Worm (Caenorhabditis elegans) whole organism, young adult: ENCODE results near the gene dyf-2.

Experiments used
- C06A6.2 ChIP-seq: fragments of 200-800 bp; sonication (Bioruptor generic); conservative IDR thresholded peaks from 2 replicates; pipeline ENCODE4 v1.3.6; 2022; ENCODE audit warnings: missing genetic modification characterization, missing compliant biosample characterization
- ama-1 ChIP-seq, 3 experiments: fragments of 150-350 bp in 1 of 3; sonication (generic microtip) in 2 of 3; optimal IDR thresholded peaks; 2 replicates each; lab custom pipeline; 2014 to 2018; ENCODE audit warnings: missing biosample characterization in 2 of 3, missing genetic modification characterization in 2 of 3, missing genetic modification reagents in 2 of 3
- atf-7 ChIP-seq: sonication (generic microtip); optimal IDR thresholded peaks from 2 replicates; lab custom pipeline; 2017; ENCODE audit warnings: mild to moderate bottlenecking, missing genetic modification characterization, missing compliant biosample characterization
- lsl-1 ChIP-seq: fragments of 200-800 bp; sonication (Bioruptor generic); optimal IDR thresholded peaks from 2 replicates; lab custom pipeline; 2018; ENCODE audit warnings: mild to moderate bottlenecking, missing genetic modification characterization, moderate library complexity, missing compliant biosample characterization
- nfya-1 ChIP-seq: sonication (generic microtip); optimal IDR thresholded peaks from 2 replicates; lab custom pipeline; 2017; ENCODE audit warnings: antibody characterized with exemption, missing compliant biosample characterization, missing genetic modification characterization, borderline replicate concordance; ENCODE audit not compliant: insufficient read depth
- nhr-90 ChIP-seq: sonication (generic microtip); optimal IDR thresholded peaks from 2 replicates; lab custom pipeline; 2016; ENCODE audit warnings: missing genotype, mild to moderate bottlenecking, missing genetic modification characterization, missing compliant biosample characterization
- somi-1 ChIP-seq: fragments of 200-800 bp; sonication (Bioruptor generic); optimal IDR thresholded peaks from 2 replicates; lab custom pipeline; 2018; ENCODE audit warnings: mild to moderate bottlenecking, missing genetic modification characterization, missing compliant biosample characterization
- unc-62 ChIP-seq: fragments of 150-350 bp; optimal IDR thresholded peaks from 2 replicates; lab custom pipeline; 2014; ENCODE audit warnings: missing biosample characterization, missing genetic modification reagents, missing genetic modification characterization
- ztf-22 ChIP-seq: fragments of 200-800 bp; sonication (Bioruptor generic); optimal IDR thresholded peaks from 2 replicates; lab custom pipeline; 2018; ENCODE audit warnings: mild to moderate bottlenecking, missing genetic modification characterization, moderate library complexity, missing compliant biosample characterization

DNA sequence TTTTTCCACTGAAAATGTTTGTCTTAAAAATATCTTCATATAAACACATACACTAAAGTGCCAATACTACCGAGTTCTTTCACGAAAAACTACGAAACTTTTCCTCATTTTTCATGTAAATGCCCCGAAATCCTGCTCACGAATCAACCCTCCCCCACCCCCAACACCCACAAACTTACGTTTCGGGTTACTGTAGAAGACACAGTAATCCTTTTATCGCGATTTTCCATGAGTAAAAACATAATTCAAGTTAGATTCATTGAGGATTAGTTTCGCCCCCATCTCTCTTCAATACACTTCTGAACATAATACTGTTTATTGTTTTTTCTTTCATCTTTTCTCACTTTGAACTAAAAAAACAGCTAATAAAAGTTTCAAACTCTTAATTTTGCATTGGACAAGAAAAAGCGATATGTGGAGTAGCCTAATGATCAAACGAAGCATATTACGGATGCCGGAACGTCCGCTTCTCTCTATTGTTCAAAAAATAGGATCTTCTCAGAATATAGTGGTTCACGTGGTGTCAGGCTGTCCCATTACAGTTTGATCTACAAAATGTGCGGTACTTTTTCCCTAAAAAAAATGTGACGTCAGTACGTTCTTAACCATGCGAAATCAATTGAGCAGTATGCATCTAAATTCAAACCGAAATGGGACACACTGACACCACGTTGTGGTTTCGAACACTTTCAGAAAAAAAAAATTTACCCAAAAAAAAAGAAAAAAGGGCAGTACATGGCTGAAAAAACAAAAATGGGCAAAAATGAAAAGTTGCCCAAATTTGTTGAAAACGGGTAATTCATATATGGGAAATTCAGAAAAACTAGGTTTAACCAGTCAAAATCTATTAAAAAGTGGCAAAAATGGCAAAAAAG is 38.0 kb upstream of the dyf-2 start:
- TF ChIP-seq lsl-1 (GFP tag; lab: Kevin White, UChicago) (no peak), ztf-22 (GFP tag; lab: Kevin White, UChicago) (no peak), atf-7 (no peak), unc-62 (no peak), ama-1 (optimal IDR thresholded peaks at IDR 0.05; lab: Kevin White, UChicago) (peak; percentile 8), ama-1 (GFP tag; optimal IDR thresholded peaks at IDR 0.05; lab: Kevin White, UChicago) (no peak), C06A6.2 (GFP tag; lab: Robert Waterston, UW) (no peak; the same call in 1 of the 2 replicates), somi-1 (GFP tag; lab: Kevin White, UChicago) (no peak), nfya-1 (no peak), nhr-90 (tag; lab: Kevin White, UChicago) (no peak)
